Worm (Caenorhabditis elegans) whole organism, L4 larva: ENCODE results near the gene Y53G8AL.3.

Source experiments
- F10B5.3 ChIP-seq: sonication (generic microtip); optimal IDR thresholded peaks from 2 replicates; lab custom pipeline; 2016; ENCODE audit warnings: mild to moderate bottlenecking, missing genetic modification characterization, missing compliant biosample characterization
- F37D6.2 ChIP-seq: sonication (generic microtip); optimal IDR thresholded peaks from 2 replicates; lab custom pipeline; 2016; ENCODE audit warnings: mild to moderate bottlenecking, missing genetic modification characterization, missing compliant biosample characterization
- aly-2 ChIP-seq: sonication (generic microtip); optimal IDR thresholded peaks from 2 replicates; lab custom pipeline; 2018; ENCODE audit warnings: missing biosample characterization, missing genetic modification characterization
- ceh-28 ChIP-seq: fragments of 150-350 bp; optimal IDR thresholded peaks from 2 replicates; lab custom pipeline; 2014; ENCODE audit warnings: missing biosample characterization, missing genetic modification reagents, missing genetic modification characterization
- ceh-44 ChIP-seq: fragments of 200-800 bp; sonication (Bioruptor generic); IDR thresholded peaks from 2 replicates; pipeline ENCODE4 v1.3.6; 2022; ENCODE audit warnings: missing genetic modification reagents, missing genetic modification characterization, missing compliant biosample characterization
- ceh-62 ChIP-seq: sonication (generic microtip); optimal IDR thresholded peaks from 2 replicates; lab custom pipeline; 2017; ENCODE audit warnings: missing biosample characterization, missing genetic modification characterization
- ceh-82 ChIP-seq: sonication (generic microtip); optimal IDR thresholded peaks from 2 replicates; lab custom pipeline; 2017; ENCODE audit warnings: missing biosample characterization, missing genetic modification characterization
- ces-1 ChIP-seq: fragments of 150-350 bp; sonication (generic microtip); optimal IDR thresholded peaks from 4 replicates; lab custom pipeline; 2014; ENCODE audit warnings: missing biosample characterization, missing genetic modification reagents, missing genetic modification characterization
- daf-12 ChIP-seq: fragments of 150-350 bp; optimal IDR thresholded peaks from 2 replicates; lab custom pipeline; 2014; ENCODE audit warnings: missing biosample characterization, missing genetic modification reagents, missing genetic modification characterization
- daf-16 ChIP-seq, 3 experiments: sonication (generic microtip); optimal IDR thresholded peaks; 2 replicates each; lab custom pipeline; 2016 to 2017; ENCODE audit warnings: missing genetic modification characterization in 3 of 3, missing genetic modification reagents in 3 of 3, mild to moderate bottlenecking in 2 of 3, missing compliant biosample characterization in 2 of 3, missing biosample characterization in 1 of 3, moderate library complexity in 1 of 3
- daf-19 ChIP-seq: fragments of 200-800 bp; sonication (Bioruptor generic); conservative IDR thresholded peaks from 2 replicates; pipeline ENCODE4 v1.3.6; 2022; ENCODE audit warnings: missing genetic modification characterization, missing compliant biosample characterization
- daf-8 ChIP-seq: fragments of 200-800 bp; sonication (Bioruptor generic); IDR thresholded peaks from 2 replicates; pipeline ENCODE4 v1.3.6; 2022; ENCODE audit warnings: missing genetic modification characterization, missing compliant biosample characterization
- dmd-6 ChIP-seq: fragments of 200-800 bp; sonication (Bioruptor generic); IDR thresholded peaks from 2 replicates; pipeline ENCODE4 v1.3.6; 2022; ENCODE audit warnings: missing genetic modification reagents, missing genetic modification characterization, missing compliant biosample characterization
- dmd-9 ChIP-seq: fragments of 200-800 bp; sonication (Bioruptor generic); IDR thresholded peaks from 2 replicates; pipeline ENCODE4 v1.3.6; 2022; ENCODE audit warnings: missing genetic modification reagents, missing genetic modification characterization, missing compliant biosample characterization
- duxl-1 ChIP-seq: sonication (generic microtip); optimal IDR thresholded peaks from 2 replicates; lab custom pipeline; 2016; ENCODE audit warnings: mild to moderate bottlenecking, missing genetic modification characterization, moderate library complexity, missing compliant biosample characterization; ENCODE audit not compliant: poor library complexity
- fos-1 ChIP-seq: fragments of 150-350 bp; optimal IDR thresholded peaks from 2 replicates; lab custom pipeline; 2014; ENCODE audit warnings: missing biosample characterization, missing genetic modification characterization
- gei-8 ChIP-seq: fragments of 200-800 bp; sonication (Bioruptor generic); optimal IDR thresholded peaks from 2 replicates; lab custom pipeline; 2018; ENCODE audit warnings: mild to moderate bottlenecking, missing genetic modification characterization, missing compliant biosample characterization
- hif-1 ChIP-seq, 2 experiments: sonication (generic microtip); optimal IDR thresholded peaks; 2 replicates each; lab custom pipeline; 2016 to 2017; ENCODE audit warnings: missing compliant biosample characterization in 2 of 2, missing genetic modification characterization in 2 of 2, missing genetic modification reagents in 2 of 2, missing genotype in 2 of 2, mild to moderate bottlenecking in 1 of 2
- hlh-11 ChIP-seq: fragments of 200-800 bp; sonication (Bioruptor generic); optimal IDR thresholded peaks from 2 replicates; lab custom pipeline; 2018; ENCODE audit warnings: mild to moderate bottlenecking, missing genetic modification characterization, missing compliant biosample characterization
- hlh-30 ChIP-seq: sonication (generic microtip); optimal IDR thresholded peaks from 2 replicates; lab custom pipeline; 2017; ENCODE audit warnings: antibody characterized with exemption, mild to moderate bottlenecking, missing genetic modification characterization, missing compliant biosample characterization; ENCODE audit not compliant: insufficient read depth
- jun-1 ChIP-seq: fragments of 150-350 bp; optimal IDR thresholded peaks from 2 replicates; lab custom pipeline; 2014; ENCODE audit warnings: missing biosample characterization, missing genetic modification reagents, missing genetic modification characterization
- lin-1 ChIP-seq: fragments of 200-800 bp; sonication (Bioruptor generic); IDR thresholded peaks from 2 replicates; pipeline ENCODE4 v1.3.6; 2022; ENCODE audit warnings: missing genetic modification reagents, missing genetic modification characterization, missing compliant biosample characterization
- lin-13 ChIP-seq: fragments of 150-350 bp; optimal IDR thresholded peaks from 2 replicates; lab custom pipeline; 2014; ENCODE audit warnings: missing biosample characterization, missing genetic modification reagents, missing genetic modification characterization
- lin-29 ChIP-seq: fragments of 200-800 bp; sonication (Bioruptor generic); IDR thresholded peaks from 2 replicates; pipeline ENCODE4 v1.3.6; 2022; ENCODE audit warnings: missing genetic modification reagents, missing genetic modification characterization, missing compliant biosample characterization
- lin-39 ChIP-seq: fragments of 150-350 bp; optimal IDR thresholded peaks from 2 replicates; lab custom pipeline; 2014; ENCODE audit warnings: missing biosample characterization, missing genetic modification reagents, missing genetic modification characterization
- lir-3 ChIP-seq: sonication (generic microtip); optimal IDR thresholded peaks from 2 replicates; lab custom pipeline; 2016; ENCODE audit warnings: mild to moderate bottlenecking, missing genetic modification characterization, missing compliant biosample characterization
- madf-5 ChIP-seq, 2 experiments: fragments of 200-800 bp; sonication (Bioruptor generic); IDR thresholded peaks; 2 replicates each; pipeline ENCODE4 v1.3.6; 2022; ENCODE audit warnings: missing compliant biosample characterization in 2 of 2, missing genetic modification characterization in 2 of 2
- madf-9 ChIP-seq: fragments of 200-800 bp; sonication (Bioruptor generic); conservative IDR thresholded peaks from 2 replicates; pipeline ENCODE4 v1.3.6; 2022; ENCODE audit warnings: missing genetic modification reagents, missing genetic modification characterization, missing compliant biosample characterization
- mdl-1 ChIP-seq, 2 experiments: fragments of 150-350 bp in 1 of 2; sonication (generic microtip) in 1 of 2; optimal IDR thresholded peaks; 2 replicates each; lab custom pipeline; 2014 to 2017; ENCODE audit warnings: missing biosample characterization in 2 of 2, missing genetic modification characterization in 2 of 2
- mes-2 ChIP-seq: sonication (generic microtip); optimal IDR thresholded peaks from 2 replicates; lab custom pipeline; 2016; ENCODE audit warnings: missing genotype, mild to moderate bottlenecking, missing genetic modification characterization, missing compliant biosample characterization; ENCODE audit not compliant: poor library complexity, severe bottlenecking
- nhr-102 ChIP-seq: sonication (generic microtip); optimal IDR thresholded peaks from 2 replicates; lab custom pipeline; 2016; ENCODE audit warnings: mild to moderate bottlenecking, missing genetic modification characterization, moderate library complexity, missing compliant biosample characterization
- nhr-111 ChIP-seq: fragments of 200-800 bp; sonication (Bioruptor generic); optimal IDR thresholded peaks from 2 replicates; lab custom pipeline; 2018; ENCODE audit warnings: mild to moderate bottlenecking, missing genetic modification characterization, missing compliant biosample characterization
- nhr-25 ChIP-seq: sonication (generic microtip); optimal IDR thresholded peaks from 2 replicates; lab custom pipeline; 2017; ENCODE audit warnings: missing genetic modification characterization, mild to moderate bottlenecking, missing compliant biosample characterization, antibody characterized with exemption, moderate library complexity, borderline replicate concordance; ENCODE audit not compliant: insufficient read depth
- nhr-48 ChIP-seq: sonication (generic microtip); optimal IDR thresholded peaks from 2 replicates; lab custom pipeline; 2016; ENCODE audit warnings: mild to moderate bottlenecking, missing genetic modification characterization, missing compliant biosample characterization
- nhr-76 ChIP-seq: fragments of 150-350 bp; optimal IDR thresholded peaks from 2 replicates; lab custom pipeline; 2014; ENCODE audit warnings: missing biosample characterization, missing genetic modification characterization
- php-3 ChIP-seq: fragments of 200-800 bp; sonication (Bioruptor generic); IDR thresholded peaks from 2 replicates; pipeline ENCODE4 v1.3.6; 2022; ENCODE audit warnings: missing genetic modification reagents, missing genetic modification characterization, missing compliant biosample characterization
- sdz-12 ChIP-seq: fragments of 200-800 bp; sonication (Bioruptor generic); optimal IDR thresholded peaks from 2 replicates; lab custom pipeline; 2018; ENCODE audit warnings: mild to moderate bottlenecking, missing genetic modification characterization, missing compliant biosample characterization
- set-16 ChIP-seq: fragments of 200-800 bp; sonication (Bioruptor generic); IDR thresholded peaks from 2 replicates; pipeline ENCODE4 v1.3.6; 2022; ENCODE audit warnings: missing genetic modification reagents, missing genetic modification characterization, missing compliant biosample characterization
- skn-1 ChIP-seq: fragments of 150-350 bp; optimal IDR thresholded peaks from 2 replicates; lab custom pipeline; 2014; ENCODE audit warnings: missing biosample characterization, missing genetic modification characterization
- snpc-1.2 ChIP-seq: fragments of 200-800 bp; sonication (Bioruptor generic); IDR thresholded peaks from 2 replicates; pipeline ENCODE4 v1.3.6; 2022; ENCODE audit warnings: missing genetic modification reagents, missing genetic modification characterization, missing compliant biosample characterization
- snpc-4 ChIP-seq: fragments of 150-350 bp; optimal IDR thresholded peaks from 2 replicates; lab custom pipeline; 2014; ENCODE audit warnings: missing biosample characterization, missing genetic modification characterization
- spr-1 ChIP-seq: sonication (generic microtip); optimal IDR thresholded peaks from 2 replicates; lab custom pipeline; 2016; ENCODE audit warnings: mild to moderate bottlenecking, missing genetic modification characterization, missing compliant biosample characterization
- tra-1 ChIP-seq: fragments of 200-800 bp; sonication (Bioruptor generic); IDR thresholded peaks from 2 replicates; pipeline ENCODE4 v1.3.6; 2022; ENCODE audit warnings: missing genetic modification reagents, missing genetic modification characterization, missing compliant biosample characterization
- unc-62 ChIP-seq, 3 experiments: fragments of 150-350 bp in 1 of 3; sonication (generic microtip); optimal IDR thresholded peaks in 2 of 3; peaks in 1 of 3; 1 replicate in 1 of 3; 2 replicates in 2 of 3; lab custom pipeline; 2014 to 2017; ENCODE audit warnings: missing biosample characterization in 3 of 3, missing genetic modification characterization in 3 of 3, missing genetic modification reagents in 3 of 3, missing genotype in 1 of 3
- zag-1 ChIP-seq: fragments of 150-350 bp; optimal IDR thresholded peaks from 2 replicates; lab custom pipeline; 2014; ENCODE audit warnings: missing biosample characterization, missing genetic modification characterization
- zfp-3 ChIP-seq: fragments of 200-800 bp; sonication (Bioruptor generic); conservative IDR thresholded peaks from 2 replicates; pipeline ENCODE4 v1.3.6; 2022; ENCODE audit warnings: missing genetic modification reagents, missing genetic modification characterization, missing compliant biosample characterization
- zip-2 ChIP-seq: fragments of 150-350 bp; optimal IDR thresholded peaks from 2 replicates; lab custom pipeline; 2014; ENCODE audit warnings: missing biosample characterization, missing genetic modification characterization
- ztf-11 ChIP-seq: fragments of 150-350 bp; optimal IDR thresholded peaks from 2 replicates; lab custom pipeline; 2014; ENCODE audit warnings: missing biosample characterization, missing genetic modification characterization
- ztf-7 ChIP-seq: fragments of 150-350 bp; optimal IDR thresholded peaks from 2 replicates; lab custom pipeline; 2014; ENCODE audit warnings: missing biosample characterization, missing genetic modification characterization

The Y53G8AL.3 gene

ce11 chrIII:3271682-3272081 is 18.7 kb upstream of the Y53G8AL.3 start (continued):
- peak in 1 of 2 experiments; percentile 76 for TF ChIP-seq mdl-1 (tag; optimal IDR thresholded peaks at IDR 0.05; lab: Kevin White, UChicago)
- no peak for TF ChIP-seq nhr-76 (tag; lab: Kevin White, UChicago)
- no peak for TF ChIP-seq zfp-3
- peak; percentile 24 for TF ChIP-seq F37D6.2 (tag; lab: Kevin White, UChicago)
- TF ChIP-seq spr-1, result peak; percentile 31
- TF ChIP-seq lin-13 (GFP tag; lab: Kevin White, UChicago), result peak; percentile 35
- no peak for TF ChIP-seq lin-1 (GFP tag; lab: Robert Waterston, UW)
- TF ChIP-seq dmd-6 (GFP tag; lab: Robert Waterston, UW), result peak; percentile 63
- 0 out of 2 replicates have a peak, but pooled peaks have one; percentile 20 for TF ChIP-seq madf-9 (GFP tag; lab: Robert Waterston, UW)
- no peak for TF ChIP-seq snpc-4 (tag; lab: Kevin White, UChicago)
- peak; percentile 27 for TF ChIP-seq nhr-102 (tag; lab: Kevin White, UChicago)
- TF ChIP-seq jun-1 (tag; lab: Kevin White, UChicago), result peak; percentile 0
- TF ChIP-seq fos-1 (tag; lab: Kevin White, UChicago), result no peak
- TF ChIP-seq daf-16 (GFP tag; optimal IDR thresholded peaks at IDR 0.05; lab: Kevin White, UChicago), result peak in 1 of 2 experiments; percentile 59
- peak; percentile 23 for TF ChIP-seq daf-16 (tag; optimal IDR thresholded peaks at IDR 0.05; lab: Kevin White, UChicago)
- peak; percentile 7 for TF ChIP-seq F10B5.3 (tag; lab: Kevin White, UChicago)
- no peak for TF ChIP-seq daf-19 (GFP tag; lab: Robert Waterston, UW)
- TF ChIP-seq ztf-11 (tag; lab: Kevin White, UChicago), result no peak
- no peak for TF ChIP-seq php-3
- no peak for TF ChIP-seq ztf-7
- TF ChIP-seq hif-1 (tag; optimal IDR thresholded peaks at IDR 0.05; lab: Kevin White, UChicago), result peak in 1 of 2 experiments; percentile 31
- TF ChIP-seq nhr-48, result peak; percentile 49
- no peak for TF ChIP-seq madf-5 (GFP tag; IDR thresholded peaks at IDR 0.05; lab: Robert Waterston, UW)
- peak; percentile 31 for TF ChIP-seq zip-2
- TF ChIP-seq nhr-25, result peak; percentile 73
- TF ChIP-seq daf-12 (tag; lab: Kevin White, UChicago), result no peak
- no peak for TF ChIP-seq lin-29 (GFP tag; lab: Robert Waterston, UW)
- no peak for TF ChIP-seq sdz-12 (GFP tag; lab: Kevin White, UChicago)
- peak in 1 of 2 experiments; percentile 38 for TF ChIP-seq unc-62 (GFP tag; optimal IDR thresholded peaks at IDR 0.05 in 1 of 2; lab: Kevin White, UChicago)
- no peak for TF ChIP-seq unc-62 (tag; optimal IDR thresholded peaks at IDR 0.05; lab: Kevin White, UChicago)
- TF ChIP-seq ces-1 (GFP tag; lab: Kevin White, UChicago), result no peak
- TF ChIP-seq ceh-82 (tag; lab: Kevin White, UChicago), result no peak
- TF ChIP-seq mes-2, result peak; percentile 31
- TF ChIP-seq dmd-9 (GFP tag; lab: Robert Waterston, UW), result no peak
- TF ChIP-seq ceh-62 (tag; lab: Kevin White, UChicago), result no peak
- no peak for TF ChIP-seq nhr-111 (GFP tag; lab: Kevin White, UChicago)
- no peak for TF ChIP-seq lir-3 (tag; lab: Kevin White, UChicago)
- TF ChIP-seq ceh-28 (tag; lab: Kevin White, UChicago), result no peak
- TF ChIP-seq aly-2 (tag; lab: Kevin White, UChicago), result no peak
- TF ChIP-seq, all 104 proteins: peak for 33

- TF ChIP-seq tra-1 (GFP tag; lab: Robert Waterston, UW) (no peak), zag-1 (tag; lab: Kevin White, UChicago) (no peak), lin-39 (tag; lab: Kevin White, UChicago) (no peak), gei-8 (GFP tag; lab: Kevin White, UChicago) (no peak), set-16 (GFP tag; lab: Robert Waterston, UW) (no peak), snpc-1.2 (GFP tag; lab: Robert Waterston, UW) (no peak), ceh-44 (no peak), skn-1 (tag; lab: Kevin White, UChicago) (no peak), hlh-11 (tag; lab: Kevin White, UChicago) (no peak), duxl-1 (tag; lab: Kevin White, UChicago) (no peak), hlh-30 (no peak), daf-8 (GFP tag; lab: Robert Waterston, UW) (no peak)
These were observed 13.7 kb upstream of the Y53G8AL.3 start, which contains the start of gene Y53G8AM.7 for ce11 chrIII:3266602-3267001. Gene Y53G8AM.7, minus strand, starts transcription at chrIII:3266702.
